Worm (Caenorhabditis elegans): ENCODE results near the gene F46B6.12.

- no peak for TF ChIP-seq lsy-2 (tag; optimal IDR thresholded peaks at IDR 0.05)
- no peak for TF ChIP-seq duxl-1 (tag; optimal IDR thresholded peaks at IDR 0.05; ENCODE audit: poor library complexity)
- no peak for TF ChIP-seq hmg-1.1 (GFP tag; IDR thresholded peaks at IDR 0.05)
- no peak for TF ChIP-seq dve-1 (tag; optimal IDR thresholded peaks at IDR 0.05; ENCODE audit: insufficient read depth)
- no peak for TF ChIP-seq dmd-8 (GFP tag; IDR thresholded peaks at IDR 0.05)
- TF ChIP-seq mdl-1 (tag; optimal IDR thresholded peaks at IDR 0.05): no peak
- TF ChIP-seq spr-3 (GFP tag; optimal IDR thresholded peaks at IDR 0.05): no peak
- no peak for TF ChIP-seq F49E8.2 (tag; optimal IDR thresholded peaks at IDR 0.05; ENCODE audit: borderline replicate concordance)
- TF ChIP-seq nhr-77 (tag; optimal IDR thresholded peaks at IDR 0.05): no peak
- TF ChIP-seq zip-11 (GFP tag; IDR thresholded peaks at IDR 0.05): no peak
- TF ChIP-seq ctbp-1 (GFP tag; IDR thresholded peaks at IDR 0.05): no peak
- no peak for TF ChIP-seq nhr-237 (tag; optimal IDR thresholded peaks at IDR 0.05)
- TF ChIP-seq hlh-30 (tag; optimal IDR thresholded peaks at IDR 0.05; ENCODE audit: insufficient read depth): no peak
Measured at ce11 chrV:9821724-9822123, 46.1 kb upstream of the F46B6.12 start, which contains the start of gene str-193.
